Worm (Caenorhabditis elegans) whole organism, young adult: Measurements from ENCODE around the gene atln-1.

Source experiments
- B0019.2 ChIP-seq: fragments of 200-800 bp; sonication (Bioruptor generic); conservative IDR thresholded peaks from 2 replicates; pipeline ENCODE4 v1.3.6; 2022; ENCODE audit warnings: missing genetic modification reagents, missing genetic modification characterization, missing compliant biosample characterization
- hmg-1.2 ChIP-seq: fragments of 200-800 bp; sonication (Bioruptor generic); IDR thresholded peaks from 2 replicates; pipeline ENCODE4 v1.3.6; 2022; ENCODE audit warnings: missing genetic modification reagents, missing genetic modification characterization, missing compliant biosample characterization
- pha-4 ChIP-seq: fragments of 150-350 bp; sonication (generic microtip); optimal IDR thresholded peaks from 2 replicates; lab custom pipeline; 2014; ENCODE audit warnings: missing biosample characterization, missing genetic modification reagents, missing genetic modification characterization
- unc-62 ChIP-seq: fragments of 150-350 bp; optimal IDR thresholded peaks from 2 replicates; lab custom pipeline; 2014; ENCODE audit warnings: missing biosample characterization, missing genetic modification reagents, missing genetic modification characterization

DNA sequence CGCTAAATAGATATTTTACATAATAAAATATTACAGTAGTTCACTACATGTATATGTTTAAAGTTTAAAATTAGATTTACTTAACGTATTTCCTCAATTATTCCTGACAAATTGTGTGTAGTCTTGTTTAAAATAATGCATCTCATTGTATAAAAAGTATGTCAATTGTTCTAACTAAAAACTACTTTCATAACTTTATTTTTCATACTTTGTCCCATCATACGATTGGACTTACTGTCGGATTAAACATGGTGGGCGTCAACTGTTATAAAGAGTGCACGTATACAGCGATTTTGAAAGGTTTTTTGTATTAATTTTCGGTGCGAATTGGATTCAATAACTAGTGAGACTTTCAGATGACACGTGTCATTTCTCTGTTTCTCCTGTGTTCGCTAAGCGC lies 15.2 kb downstream of the atln-1 start, which contains the start of gene Y54G2A.32:
- TF ChIP-seq unc-62 (GFP tag; lab: Kevin White, UChicago) (no peak), hmg-1.2 (no peak), pha-4 (tag; lab: Kevin White, UChicago) (no peak), B0019.2 (GFP tag; lab: Robert Waterston, UW) (no peak)
